ENCODE assay signal across 2 worm cellular contexts in the genomic region with DNA sequence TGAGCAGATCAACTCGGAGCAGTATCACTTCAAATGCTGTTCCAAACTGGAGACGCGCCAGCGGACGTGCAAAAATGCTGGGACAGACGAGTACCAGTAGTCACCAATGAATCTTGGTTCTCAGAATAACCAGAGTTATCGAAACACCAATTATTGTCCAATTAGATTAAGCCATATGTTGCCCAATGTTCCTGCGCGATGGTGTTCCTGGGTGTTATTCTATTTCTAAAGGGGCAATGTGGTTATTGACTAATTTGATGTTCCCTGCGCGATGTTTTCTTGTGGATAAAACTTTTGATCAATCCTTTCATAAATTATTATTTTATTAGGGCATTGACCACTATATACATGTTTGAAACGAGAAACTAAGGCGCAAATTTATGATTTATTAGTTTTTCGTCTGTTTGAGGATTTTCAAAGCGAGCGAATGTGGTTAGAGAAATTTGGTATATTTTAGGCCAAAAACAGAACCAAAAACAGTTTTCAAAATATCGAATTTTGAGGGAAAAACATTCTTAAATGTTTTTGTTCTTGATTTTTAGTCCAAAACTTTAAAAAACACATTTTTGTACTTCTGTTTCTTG.
TF ChIP-seq lines count a peak whose summit lies in the region.

No protein-coding gene starts in this region.

TF ChIP-seq in whole organism, L1 larva, 84 proteins besides CTCF, POLR2A, EP300 and RAD21 (continued from another document):
- TF ChIP-seq irx-1 (tag; optimal IDR thresholded peaks at IDR 0.05; lab: Kevin White, UChicago) (peak; percentile 98), swsn-7 (tag; optimal IDR thresholded peaks at IDR 0.05; lab: Kevin White, UChicago) (peak; percentile 98), pqm-1 (tag; optimal IDR thresholded peaks at IDR 0.05; lab: Kevin White, UChicago) (peak; percentile 59), rnt-1 (tag; optimal IDR thresholded peaks at IDR 0.05; lab: Kevin White, UChicago) (peak; percentile 99), alr-1 (tag; optimal IDR thresholded peaks at IDR 0.05; lab: Kevin White, UChicago; ENCODE audit: borderline replicate concordance) (no peak), lin-13 (GFP tag; optimal IDR thresholded peaks at IDR 0.05; lab: Kevin White, UChicago) (peak; percentile 88), ceh-88 (GFP tag; IDR thresholded peaks at IDR 0.05; lab: Robert Waterston, UW) (peak; percentile 97), nhr-28 (tag; optimal IDR thresholded peaks at IDR 0.05; lab: Kevin White, UChicago) (peak; percentile 27), lin-15B (tag; optimal IDR thresholded peaks at IDR 0.05; lab: Kevin White, UChicago) (peak; percentile 57), lir-3 (tag; optimal IDR thresholded peaks at IDR 0.05; lab: Kevin White, UChicago; ENCODE audit: poor library complexity) (peak; percentile 92), nhr-47 (tag; optimal IDR thresholded peaks at IDR 0.05; lab: Kevin White, UChicago) (peak; percentile 99), C04F5.9 (tag; optimal IDR thresholded peaks at IDR 0.05; lab: Kevin White, UChicago) (peak; percentile 90), mep-1 (tag; optimal IDR thresholded peaks at IDR 0.05; lab: Kevin White, UChicago) (peak; percentile 100), unc-98 (GFP tag; IDR thresholded peaks at IDR 0.05; lab: Robert Waterston, UW) (peak; percentile 84), hlh-4 (tag; optimal IDR thresholded peaks at IDR 0.05; lab: Kevin White, UChicago) (peak; percentile 48), nhr-20 (tag; optimal IDR thresholded peaks at IDR 0.05; lab: Kevin White, UChicago) (peak; percentile 98), lin-39 (tag; optimal IDR thresholded peaks at IDR 0.05; lab: Kevin White, UChicago) (peak; percentile 99), fkh-8 (tag; optimal IDR thresholded peaks at IDR 0.05; lab: Kevin White, UChicago) (peak; percentile 98), nhr-90 (tag; optimal IDR thresholded peaks at IDR 0.05; lab: Kevin White, UChicago; ENCODE audit: poor library complexity) (peak; percentile 99), zag-1 (tag; optimal IDR thresholded peaks at IDR 0.05; lab: Kevin White, UChicago) (peak; percentile 88), ceh-63 (GFP tag; optimal IDR thresholded peaks at IDR 0.05; lab: Kevin White, UChicago) (peak; percentile 97), tbx-2 (tag; optimal IDR thresholded peaks at IDR 0.05; lab: Kevin White, UChicago) (peak; percentile 98), elt-2 (tag; optimal IDR thresholded peaks at IDR 0.05; lab: Kevin White, UChicago) (peak; percentile 93), aha-1 (tag; optimal IDR thresholded peaks at IDR 0.05; lab: Kevin White, UChicago) (peak; percentile 58), ets-5 (GFP tag; IDR thresholded peaks at IDR 0.05; lab: Robert Waterston, UW) (peak; percentile 90), mab-9 (GFP tag; IDR thresholded peaks at IDR 0.05; lab: Robert Waterston, UW) (peak; percentile 97), ceh-8 (GFP tag; optimal IDR thresholded peaks at IDR 0.05; lab: Kevin White, UChicago) (peak; percentile 99), efl-3 (GFP tag; optimal IDR thresholded peaks at IDR 0.05; lab: Kevin White, UChicago) (peak; percentile 94), nhr-77 (tag; optimal IDR thresholded peaks at IDR 0.05; lab: Kevin White, UChicago) (peak; percentile 98)

TF ChIP-seq in whole organism, young adult, 124 proteins besides CTCF, POLR2A, EP300 and RAD21 (continued from another document):
- TF ChIP-seq lsl-1 (GFP tag; optimal IDR thresholded peaks at IDR 0.05; lab: Kevin White, UChicago) = no peak
- TF ChIP-seq F55B11.4 (tag; optimal IDR thresholded peaks at IDR 0.05; lab: Kevin White, UChicago; ENCODE audit: borderline replicate concordance, insufficient read depth) = no peak
- peak; percentile 63 for TF ChIP-seq attf-3 (GFP tag; conservative IDR thresholded peaks at IDR 0.05; lab: Robert Waterston, UW)
- peak; percentile 34 for TF ChIP-seq ceh-79 (tag; optimal IDR thresholded peaks at IDR 0.05; lab: Kevin White, UChicago)
- 0 out of 2 replicates have a peak, but pooled peaks have one; percentile 37 for TF ChIP-seq zfh-2 (GFP tag; conservative IDR thresholded peaks at IDR 0.05; lab: Robert Waterston, UW)
- no peak for TF ChIP-seq F33H1.4 (GFP tag; IDR thresholded peaks at IDR 0.05; lab: Robert Waterston, UW)
- TF ChIP-seq xnd-1 (tag; optimal IDR thresholded peaks at IDR 0.05; lab: Kevin White, UChicago) = no peak
- no peak for TF ChIP-seq attf-5 (GFP tag; optimal IDR thresholded peaks at IDR 0.05; lab: Kevin White, UChicago)
- TF ChIP-seq nhr-120 (GFP tag; IDR thresholded peaks at IDR 0.05; lab: Robert Waterston, UW) = no peak
- TF ChIP-seq tbx-9 (tag; optimal IDR thresholded peaks at IDR 0.05; lab: Kevin White, UChicago; ENCODE audit: borderline replicate concordance) = no peak
- peak; percentile 53 for TF ChIP-seq dpff-1 (tag; optimal IDR thresholded peaks at IDR 0.05; lab: Kevin White, UChicago)
- 0 out of 2 replicates have a peak, but pooled peaks have one; percentile 42 for TF ChIP-seq F37B4.10 (GFP tag; IDR thresholded peaks at IDR 0.05; lab: Robert Waterston, UW)
- TF ChIP-seq lag-1 (GFP tag; IDR thresholded peaks at IDR 0.05; lab: Robert Waterston, UW) = peak; percentile 79; the same call in 1 of the 2 replicates
- no peak for TF ChIP-seq attf-6 (GFP tag; IDR thresholded peaks at IDR 0.05; lab: Robert Waterston, UW)
- peak; percentile 62 for TF ChIP-seq ets-4 (GFP tag; optimal IDR thresholded peaks at IDR 0.05; lab: Kevin White, UChicago)
- peak; percentile 99 for TF ChIP-seq pha-4 (tag; optimal IDR thresholded peaks at IDR 0.05; lab: Kevin White, UChicago)
- no peak for TF ChIP-seq hsf-1 (GFP tag; IDR thresholded peaks at IDR 0.05; lab: Robert Waterston, UW)
- TF ChIP-seq snpc-1.3 (tag; optimal IDR thresholded peaks at IDR 0.05; lab: Kevin White, UChicago; ENCODE audit: insufficient read depth) = no peak
- TF ChIP-seq snpc-1.1 (tag; optimal IDR thresholded peaks at IDR 0.05; lab: Kevin White, UChicago; ENCODE audit: insufficient read depth) = no peak
- TF ChIP-seq unc-62 (GFP tag; optimal IDR thresholded peaks at IDR 0.05; lab: Kevin White, UChicago) = peak; percentile 78
- no peak for TF ChIP-seq Y79H2A.3 (GFP tag; conservative IDR thresholded peaks at IDR 0.05; lab: Robert Waterston, UW)
- peak; percentile 94 for TF ChIP-seq egl-18 (GFP tag; IDR thresholded peaks at IDR 0.05; lab: Robert Waterston, UW)
- TF ChIP-seq chd-7 (tag; optimal IDR thresholded peaks at IDR 0.05; lab: Kevin White, UChicago) = peak; percentile 95
- no peak for TF ChIP-seq aptf-3 (GFP tag; IDR thresholded peaks at IDR 0.05; lab: Robert Waterston, UW)
- TF ChIP-seq lin-40 (tag; optimal IDR thresholded peaks at IDR 0.05; lab: Kevin White, UChicago) = peak; percentile 100
- TF ChIP-seq Y53G8AR.9 (GFP tag; conservative IDR thresholded peaks at IDR 0.05; lab: Robert Waterston, UW) = peak; percentile 97
- TF ChIP-seq die-1 (tag; optimal IDR thresholded peaks at IDR 0.05; lab: Kevin White, UChicago) = peak; percentile 71
- no peak for TF ChIP-seq hlh-12 (tag; optimal IDR thresholded peaks at IDR 0.05; lab: Kevin White, UChicago)
- no peak for TF ChIP-seq sptf-2 (GFP tag; optimal IDR thresholded peaks at IDR 0.05; lab: Kevin White, UChicago)
- TF ChIP-seq snpc-4 (GFP tag; optimal IDR thresholded peaks at IDR 0.05; lab: Kevin White, UChicago) = no peak
- TF ChIP-seq snpc-4 (tag; optimal IDR thresholded peaks at IDR 0.05; lab: Kevin White, UChicago) = peak; percentile 58 to 89 (median 86)
- TF ChIP-seq C17E4.6 (GFP tag; IDR thresholded peaks at IDR 0.05; lab: Robert Waterston, UW) = peak; percentile 60; the same call in 1 of the 2 replicates
- TF ChIP-seq F23B12.7 (tag; optimal IDR thresholded peaks at IDR 0.05; lab: Kevin White, UChicago; ENCODE audit: insufficient read depth) = peak; percentile 96
- peak; percentile 99 for TF ChIP-seq B0336.3 (GFP tag; IDR thresholded peaks at IDR 0.05; lab: Robert Waterston, UW)
- peak; percentile 99 for TF ChIP-seq ZK185.1 (tag; optimal IDR thresholded peaks at IDR 0.05; lab: Kevin White, UChicago; ENCODE audit: poor library complexity, severe bottlenecking)
- peak; percentile 94 for TF ChIP-seq nhr-80 (tag; optimal IDR thresholded peaks at IDR 0.05; lab: Kevin White, UChicago)
- no peak for TF ChIP-seq him-1 (tag; optimal IDR thresholded peaks at IDR 0.05; lab: Kevin White, UChicago)
